Worm (Caenorhabditis elegans) whole organism, mixed stage, embryonic: ENCODE results near the gene C07A9.9.

Source experiments
- bed-3 ChIP-seq: fragments of 200-800 bp; sonication (Bioruptor generic); optimal IDR thresholded peaks from 3 replicates; lab custom pipeline; 2018; ENCODE audit warnings: mild to moderate bottlenecking, missing genetic modification characterization, moderate library complexity, missing compliant biosample characterization
- elt-3 ChIP-seq: fragments of 150-350 bp; optimal IDR thresholded peaks from 2 replicates; lab custom pipeline; 2014; ENCODE audit warnings: missing biosample characterization, missing genetic modification characterization
- unc-39 ChIP-seq: fragments of 150-350 bp; optimal IDR thresholded peaks from 2 replicates; lab custom pipeline; 2014; ENCODE audit warnings: missing biosample characterization, missing genetic modification characterization
- unc-62 ChIP-seq: fragments of 150-350 bp; optimal IDR thresholded peaks from 2 replicates; lab custom pipeline; 2014; ENCODE audit warnings: missing biosample characterization, missing genetic modification reagents, missing genetic modification characterization
- ztf-11 ChIP-seq: fragments of 150-350 bp; optimal IDR thresholded peaks from 2 replicates; lab custom pipeline; 2014; ENCODE audit warnings: missing biosample characterization, missing genetic modification characterization

- TF ChIP-seq unc-39 (no peak), ztf-11 (tag; lab: Kevin White, UChicago) (no peak), bed-3 (GFP tag; lab: Kevin White, UChicago) (no peak), unc-62 (GFP tag; lab: Kevin White, UChicago) (no peak), elt-3 (tag; lab: Kevin White, UChicago) (no peak)
Observed at ce11 chrIII:9669546-9669945, 2.1 kb upstream of the C07A9.9 start.
